Fruit fly (Drosophila melanogaster) whole organism, embryonic: ENCODE data around the gene CG14646.
A peak's percentile ranks its signal among the peaks of the same experiment; 100 is the strongest.

ENCODE experiments used
- CG10267 ChIP-seq: fragments of 200-800 bp; sonication (Bioruptor generic); optimal IDR thresholded peaks from 2 replicates; lab custom pipeline; 2018; ENCODE audit warnings: missing biosample characterization, mild to moderate bottlenecking, missing genetic modification characterization, moderate library complexity
- CG11456 ChIP-seq: fragments of 200-800 bp; sonication (Bioruptor generic); IDR thresholded peaks from 3 replicates; pipeline ENCODE4 v1.3.6; 2022; ENCODE audit warnings: missing biosample characterization, missing genetic modification characterization
- CG11504 ChIP-seq: fragments of 200-800 bp; sonication (Bioruptor generic); optimal IDR thresholded peaks from 3 replicates; lab custom pipeline; 2019; ENCODE audit warnings: missing biosample characterization, mild to moderate bottlenecking, missing genetic modification characterization, moderate library complexity
- CG12391 ChIP-seq: fragments of 200-800 bp; sonication (Bioruptor generic); optimal IDR thresholded peaks from 3 replicates; lab custom pipeline; 2018; ENCODE audit warnings: missing biosample characterization, mild to moderate bottlenecking, missing genetic modification characterization, moderate library complexity
- CG13894 ChIP-seq: fragments of 200-800 bp; sonication (Bioruptor generic); optimal IDR thresholded peaks from 3 replicates; lab custom pipeline; 2018; ENCODE audit warnings: missing biosample characterization, mild to moderate bottlenecking, missing genetic modification characterization, moderate library complexity
- CG14860 ChIP-seq: fragments of 200-800 bp; sonication (Bioruptor generic); IDR thresholded peaks from 3 replicates; pipeline ENCODE4 v1.3.6; 2022; ENCODE audit warnings: missing biosample characterization, missing genetic modification characterization; ENCODE audit not compliant: partially characterized antibody
- CG1529 ChIP-seq: fragments of 200-800 bp; sonication (Bioruptor generic); optimal IDR thresholded peaks from 3 replicates; lab custom pipeline; 2018; ENCODE audit warnings: missing biosample characterization, missing genetic modification characterization
- CG15514 ChIP-seq: fragments of 200-800 bp; sonication (Bioruptor generic); optimal IDR thresholded peaks from 3 replicates; lab custom pipeline; 2017; ENCODE audit warnings: missing biosample characterization, missing genetic modification characterization, mild to moderate bottlenecking, moderate library complexity, missing genetic modification reagents
- CG15601 ChIP-seq: fragments of 200-800 bp; sonication (Bioruptor generic); optimal IDR thresholded peaks from 3 replicates; lab custom pipeline; 2019; ENCODE audit warnings: missing biosample characterization, mild to moderate bottlenecking, missing genetic modification characterization, moderate library complexity
- CG17802 ChIP-seq: fragments of 200-800 bp; sonication (Bioruptor generic); optimal IDR thresholded peaks from 2 replicates; lab custom pipeline; 2018; ENCODE audit warnings: missing biosample characterization, mild to moderate bottlenecking, missing genetic modification characterization, moderate library complexity
- CG30020 ChIP-seq: fragments of 200-800 bp; optimal IDR thresholded peaks from 2 replicates; lab custom pipeline; 2019; ENCODE audit warnings: missing biosample characterization, mild to moderate bottlenecking, missing genetic modification characterization, moderate library complexity
- CG3065 ChIP-seq: fragments of 200-800 bp; sonication (Bioruptor generic); optimal IDR thresholded peaks from 2 replicates; lab custom pipeline; 2016; ENCODE audit warnings: missing biosample characterization, missing genetic modification characterization
- CG3281 ChIP-seq: fragments of 200-800 bp; sonication (Bioruptor generic); optimal IDR thresholded peaks from 3 replicates; lab custom pipeline; 2017; ENCODE audit warnings: missing biosample characterization, mild to moderate bottlenecking, missing genetic modification characterization
- CG34376 ChIP-seq: fragments of 200-800 bp; sonication (Bioruptor generic); optimal IDR thresholded peaks from 2 replicates; lab custom pipeline; 2018; ENCODE audit warnings: missing biosample characterization, mild to moderate bottlenecking, missing genetic modification characterization
- CG42726 ChIP-seq: fragments of 200-800 bp; sonication (Bioruptor generic); IDR thresholded peaks from 2 replicates; pipeline ENCODE4 v1.3.6; 2022; ENCODE audit warnings: missing biosample characterization, missing genetic modification characterization; ENCODE audit not compliant: partially characterized antibody
- CG4730 ChIP-seq: fragments of 200-800 bp; sonication (Bioruptor generic); IDR thresholded peaks from 2 replicates; pipeline ENCODE4 v1.3.6; 2022; ENCODE audit warnings: missing biosample characterization, missing genetic modification characterization
- CG5953 ChIP-seq: fragments of 200-800 bp; sonication (Bioruptor generic); IDR thresholded peaks from 2 replicates; pipeline ENCODE4 v1.3.6; 2022; ENCODE audit warnings: missing biosample characterization, missing genetic modification characterization
- CG8290 ChIP-seq, 3 experiments: fragments of 200-800 bp; sonication (Bioruptor generic); optimal IDR thresholded peaks; 2 replicates each; lab custom pipeline; 2016 to 2019; ENCODE audit warnings: missing biosample characterization in 3 of 3, missing genetic modification characterization in 3 of 3, mild to moderate bottlenecking in 2 of 3, moderate library complexity in 1 of 3
- CoRest ChIP-seq: fragments of 200-800 bp; sonication (Bioruptor generic); optimal IDR thresholded peaks from 3 replicates; lab custom pipeline; 2018; ENCODE audit warnings: missing biosample characterization, mild to moderate bottlenecking, missing genetic modification characterization, moderate library complexity
- Dll ChIP-seq: fragments of 200-800 bp; sonication (Bioruptor generic); IDR thresholded peaks from 4 replicates; pipeline ENCODE4 v1.3.6; 2022; ENCODE audit warnings: missing biosample characterization, missing genetic modification characterization; ENCODE audit not compliant: partially characterized antibody
- Dp ChIP-seq: fragments of 200-800 bp; sonication (Bioruptor generic); optimal IDR thresholded peaks from 2 replicates; lab custom pipeline; 2018; ENCODE audit warnings: missing biosample characterization, mild to moderate bottlenecking, missing genetic modification characterization, moderate library complexity
- Dref ChIP-seq: fragments of 200-800 bp; sonication (Bioruptor generic); IDR thresholded peaks from 2 replicates; pipeline ENCODE4 v1.3.6; 2022; ENCODE audit warnings: missing biosample characterization, missing genetic modification characterization
- ERR ChIP-seq: fragments of 200-800 bp; sonication (Bioruptor generic); optimal IDR thresholded peaks from 2 replicates; lab custom pipeline; 2016; ENCODE audit warnings: missing biosample characterization, missing genetic modification characterization
- Fer2 ChIP-seq: fragments of 200-800 bp; sonication (Bioruptor generic); optimal IDR thresholded peaks from 2 replicates; lab custom pipeline; 2018; ENCODE audit warnings: missing biosample characterization, mild to moderate bottlenecking, missing genetic modification characterization, moderate library complexity
- Gug ChIP-seq: fragments of 200-800 bp; sonication (Bioruptor generic); IDR thresholded peaks from 4 replicates; pipeline ENCODE4 v1.3.6; 2022; ENCODE audit warnings: missing biosample characterization, missing genetic modification characterization
- HmgZ ChIP-seq: fragments of 200-800 bp; sonication (Bioruptor generic); optimal IDR thresholded peaks from 2 replicates; lab custom pipeline; 2018; ENCODE audit warnings: missing biosample characterization, mild to moderate bottlenecking, missing genetic modification characterization
- Med ChIP-seq: fragments of 200-800 bp; sonication (Bioruptor generic); peaks from one replicate; lab custom pipeline; 2016; ENCODE audit warnings: missing biosample characterization, missing genetic modification characterization, mild to moderate bottlenecking, inconsistent platforms, moderate library complexity
- Poxn ChIP-seq: fragments of 200-800 bp; sonication (Bioruptor generic); IDR thresholded peaks from 2 replicates; pipeline ENCODE4 v1.3.6; 2022; ENCODE audit warnings: missing biosample characterization, missing genetic modification characterization
- Rfx ChIP-seq: fragments of 200-800 bp; sonication (Bioruptor generic); IDR thresholded peaks from 2 replicates; pipeline ENCODE4 v1.3.6; 2022; ENCODE audit warnings: missing biosample characterization, missing genetic modification characterization
- Scr ChIP-seq: fragments of 200-800 bp; sonication (Bioruptor generic); IDR thresholded peaks from 2 replicates; pipeline ENCODE4 v1.3.6; 2022; ENCODE audit warnings: missing biosample characterization, missing genetic modification characterization; ENCODE audit not compliant: partially characterized antibody
- Xbp1 ChIP-seq: fragments of 200-800 bp; sonication (Bioruptor generic); optimal IDR thresholded peaks from 3 replicates; lab custom pipeline; 2016; ENCODE audit warnings: missing biosample characterization, mild to moderate bottlenecking, missing genetic modification characterization
- amos ChIP-seq: fragments of 200-800 bp; sonication (Bioruptor generic); IDR thresholded peaks from 2 replicates; pipeline ENCODE4 v1.3.6; 2022; ENCODE audit warnings: missing biosample characterization, missing genetic modification characterization; ENCODE audit not compliant: partially characterized antibody
- cg ChIP-seq: fragments of 200-800 bp; sonication (Bioruptor generic); optimal IDR thresholded peaks from 3 replicates; lab custom pipeline; 2019; ENCODE audit warnings: missing biosample characterization, mild to moderate bottlenecking, missing genetic modification characterization, moderate library complexity
- chn ChIP-seq: fragments of 200-800 bp; sonication (Bioruptor generic); optimal IDR thresholded peaks from 2 replicates; lab custom pipeline; 2016; ENCODE audit warnings: missing biosample characterization, missing genetic modification characterization
- ci ChIP-seq: fragments of 200-800 bp; sonication (Bioruptor generic); IDR thresholded peaks from 3 replicates; pipeline ENCODE4 v1.3.6; 2022; ENCODE audit warnings: missing biosample characterization, missing genetic modification characterization
- grau ChIP-seq: fragments of 200-800 bp; optimal IDR thresholded peaks from 3 replicates; lab custom pipeline; 2019; ENCODE audit warnings: missing biosample characterization, mild to moderate bottlenecking, missing genetic modification characterization, moderate library complexity
- gsb-n ChIP-seq: fragments of 200-800 bp; sonication (Bioruptor generic); optimal IDR thresholded peaks from 3 replicates; lab custom pipeline; 2018; ENCODE audit warnings: missing biosample characterization, mild to moderate bottlenecking, missing genetic modification characterization
- kay ChIP-seq: fragments of 200-800 bp; sonication (Bioruptor generic); optimal IDR thresholded peaks from 2 replicates; lab custom pipeline; 2016; ENCODE audit warnings: missing biosample characterization, missing genetic modification characterization
- knrl ChIP-seq: fragments of 200-800 bp; sonication (Bioruptor generic); IDR thresholded peaks from 3 replicates; pipeline ENCODE4 v1.3.6; 2022; ENCODE audit warnings: missing biosample characterization, missing genetic modification characterization; ENCODE audit not compliant: partially characterized antibody
- nerfin-2 ChIP-seq: fragments of 200-800 bp; sonication (Bioruptor generic); IDR thresholded peaks from 2 replicates; pipeline ENCODE4 v1.3.6; 2022; ENCODE audit warnings: missing biosample characterization, missing genetic modification characterization; ENCODE audit not compliant: partially characterized antibody
- pan ChIP-seq, 4 experiments: fragments of >200 bp in 3 of 4; fragments of 200-800 bp in 1 of 4; sonication (Bioruptor generic) in 1 of 4; optimal IDR thresholded peaks in 3 of 4; IDR thresholded peaks in 1 of 4; 2 replicates each; pipeline versions ENCODE4 v1.3.6 to Lab custom; 2017 to 2022; ENCODE audit warnings: missing biosample characterization in 2 of 4, missing genetic modification characterization in 2 of 4, mixed read lengths in 1 of 4
- row ChIP-seq: fragments of 200-800 bp; sonication (Bioruptor generic); IDR thresholded peaks from 3 replicates; pipeline ENCODE4 v1.3.6; 2022; ENCODE audit warnings: missing biosample characterization, missing genetic modification characterization
- sens ChIP-seq: fragments of 200-800 bp; sonication (Bioruptor generic); peaks from one replicate; lab custom pipeline; 2016; ENCODE audit warnings: missing biosample characterization, missing genetic modification characterization
- sim ChIP-seq: fragments of 200-800 bp; sonication (Bioruptor generic); IDR thresholded peaks from 2 replicates; pipeline ENCODE4 v1.3.6; 2022; ENCODE audit warnings: missing biosample characterization, missing genetic modification characterization
- unc-4 ChIP-seq: fragments of 200-800 bp; sonication (Bioruptor generic); IDR thresholded peaks from 2 replicates; pipeline ENCODE4 v1.3.6; 2022; ENCODE audit warnings: missing biosample characterization, missing genetic modification characterization; ENCODE audit not compliant: partially characterized antibody
- zen ChIP-seq: fragments of 200-800 bp; sonication (Bioruptor generic); optimal IDR thresholded peaks from 3 replicates; lab custom pipeline; 2018; ENCODE audit warnings: missing biosample characterization, mild to moderate bottlenecking, missing genetic modification characterization, moderate library complexity

CG14646 gene

DNA sequence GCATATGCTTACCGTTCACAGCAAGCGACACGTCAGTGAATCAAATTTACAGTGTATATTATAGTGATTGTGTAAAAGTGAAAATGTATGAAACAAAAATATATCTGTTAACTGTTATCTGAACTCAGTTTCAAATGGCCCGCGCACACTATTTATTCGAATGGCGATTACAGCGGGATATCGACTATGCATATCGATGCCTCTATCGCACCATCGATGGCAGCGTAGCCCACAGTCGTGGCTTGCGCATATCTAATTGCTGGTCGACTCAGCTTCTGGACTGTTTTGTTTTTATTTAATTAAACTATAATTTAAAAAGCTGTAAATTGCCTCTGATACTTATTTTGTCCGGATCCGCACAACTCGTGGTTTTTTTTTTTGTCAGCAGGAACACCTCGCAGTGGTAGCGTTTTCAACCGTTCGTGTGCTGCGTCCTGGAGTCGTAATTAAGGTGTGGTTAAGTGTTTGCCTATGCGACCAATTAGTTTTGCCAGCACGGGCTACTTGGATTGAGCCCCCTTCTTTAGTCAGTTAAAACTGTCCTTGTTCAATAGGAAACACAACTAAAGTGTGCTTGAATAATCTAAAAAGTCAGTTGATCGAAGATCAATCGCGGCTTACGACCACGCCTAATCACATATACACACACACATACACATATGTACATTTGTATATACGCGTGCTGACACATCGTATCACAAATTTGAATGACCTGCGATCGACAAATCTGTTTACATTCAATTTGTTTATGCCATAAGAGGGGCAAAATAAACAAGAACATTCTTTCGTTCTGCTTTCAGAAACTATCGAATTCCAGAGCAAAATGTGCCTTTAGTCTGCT, 8.9 kb upstream of the CG14646 start, which contains the start of gene Cont (continued):
- TF ChIP-seq chn: no peak
- no peak for TF ChIP-seq kay (GFP tag; lab: Kevin White, UChicago)
- peak; percentile 14 for TF ChIP-seq CG13894 (tag; lab: Kevin White, UChicago)
- no peak for TF ChIP-seq ERR (GFP tag; lab: Kevin White, UChicago)
- peak; percentile 14; the same call in 1 of the 4 replicates for TF ChIP-seq Gug (GFP tag; lab: Robert Waterston, UW)
- TF ChIP-seq sens (GFP tag; lab: Kevin White, UChicago): peak; percentile 89
- peak; percentile 99 for TF ChIP-seq Dref
- TF ChIP-seq CG11456 (GFP tag; lab: Robert Waterston, UW): no peak
- peak; percentile 58 for TF ChIP-seq HmgZ
- TF ChIP-seq Fer2 (tag; lab: Kevin White, UChicago): no peak
- TF ChIP-seq Scr (GFP tag; lab: Robert Waterston, UW): peak; percentile 91
- TF ChIP-seq ci: 0 out of 3 replicates have a peak, but pooled peaks have one; percentile 53
- no peak for TF ChIP-seq CG3281
- peak; percentile 37; the same call in 1 of the 3 replicates for TF ChIP-seq row (GFP tag; lab: Robert Waterston, UW)
- peak; percentile 94 for TF ChIP-seq nerfin-2 (GFP tag; lab: Robert Waterston, UW)
- TF ChIP-seq CG1529: no peak
- TF ChIP-seq unc-4 (GFP tag; lab: Robert Waterston, UW): peak; percentile 94
- no peak for TF ChIP-seq CG8290 (GFP tag; optimal IDR thresholded peaks at IDR 0.05; lab: Kevin White, UChicago)
- peak in 1 of 2 experiments; percentile 71 for TF ChIP-seq CG8290 (tag; optimal IDR thresholded peaks at IDR 0.05; lab: Kevin White, UChicago)
- no peak for TF ChIP-seq CG5953 (GFP tag; lab: Robert Waterston, UW)
- peak; percentile 93 for TF ChIP-seq CG42726
- peak; percentile 20 for TF ChIP-seq CG12391 (tag; lab: Kevin White, UChicago)
- TF ChIP-seq CG14860 (GFP tag; lab: Robert Waterston, UW): peak; percentile 93
- TF ChIP-seq Poxn (GFP tag; lab: Robert Waterston, UW): no peak
- no peak for TF ChIP-seq sim (GFP tag; lab: Robert Waterston, UW)
- peak; percentile 91 for TF ChIP-seq Dll (GFP tag; lab: Robert Waterston, UW)
- TF ChIP-seq knrl (GFP tag; lab: Robert Waterston, UW): peak; percentile 91
- peak; percentile 61 for TF ChIP-seq CG30020 (tag; lab: Kevin White, UChicago)
- peak; percentile 59 for TF ChIP-seq Rfx (GFP tag; lab: Robert Waterston, UW)
- peak; percentile 58 for TF ChIP-seq CG10267 (tag; lab: Kevin White, UChicago)
- no peak for TF ChIP-seq CG17802
- peak; percentile 5 for TF ChIP-seq grau
- peak; percentile 29 for TF ChIP-seq gsb-n (tag; lab: Kevin White, UChicago)
- no peak for TF ChIP-seq CG11504 (tag; lab: Kevin White, UChicago)
- TF ChIP-seq amos (GFP tag; lab: Robert Waterston, UW): peak; percentile 97
- no peak for TF ChIP-seq Xbp1 (GFP tag; lab: Kevin White, UChicago)
- TF ChIP-seq Med: peak; percentile 79
- 0 out of 2 replicates have a peak, but pooled peaks have one; percentile 8 for TF ChIP-seq CG4730 (GFP tag; lab: Robert Waterston, UW)
- TF ChIP-seq cg (GFP tag; lab: Kevin White, UChicago): peak; percentile 76
- peak; percentile 68 for TF ChIP-seq CG15514
- TF ChIP-seq CG34376 (GFP tag; lab: Kevin White, UChicago): no peak
- TF ChIP-seq CG15601 (tag; lab: Kevin White, UChicago): peak; percentile 1
- TF ChIP-seq CoRest (tag; lab: Kevin White, UChicago): peak; percentile 2
- TF ChIP-seq CG3065 (GFP tag; lab: Kevin White, UChicago): peak; percentile 20
- TF ChIP-seq Dp: peak; percentile 97
- TF ChIP-seq pan (optimal IDR thresholded peaks at IDR 0.05; lab: Kevin White, UChicago): no peak
- TF ChIP-seq pan (GFP tag; optimal IDR thresholded peaks at IDR 0.05 in 1 of 2, IDR thresholded peaks at IDR 0.05 in 1 of 2): peak in 1 of 2 experiments; percentile 7
- TF ChIP-seq zen: peak; percentile 58
